Worm (Caenorhabditis elegans) whole organism, late embryonic: ENCODE results near the gene toe-1.

Experiments used
- C08G9.2 ChIP-seq: sonication (generic microtip); optimal IDR thresholded peaks from 2 replicates; lab custom pipeline; 2016; ENCODE audit warnings: mild to moderate bottlenecking, missing genetic modification characterization, moderate library complexity, missing compliant biosample characterization
- C38D4.7 ChIP-seq: fragments of 200-800 bp; sonication (Bioruptor generic); optimal IDR thresholded peaks from 2 replicates; lab custom pipeline; 2018; ENCODE audit warnings: mild to moderate bottlenecking, missing genetic modification characterization, moderate library complexity, missing compliant biosample characterization
- K09A11.1 ChIP-seq: sonication (generic microtip); optimal IDR thresholded peaks from 2 replicates; lab custom pipeline; 2017; ENCODE audit warnings: antibody characterized with exemption, mild to moderate bottlenecking, missing genetic modification characterization, missing compliant biosample characterization; ENCODE audit not compliant: insufficient read depth
- T23F11.4 ChIP-seq: fragments of 200-800 bp; sonication (Bioruptor generic); optimal IDR thresholded peaks from 2 replicates; lab custom pipeline; 2018; ENCODE audit warnings: mild to moderate bottlenecking, missing genetic modification characterization, missing compliant biosample characterization
- ama-1 ChIP-seq: fragments of 150-350 bp; optimal IDR thresholded peaks from 2 replicates; lab custom pipeline; 2014
- ceh-14 ChIP-seq: sonication (generic microtip); optimal IDR thresholded peaks from 2 replicates; lab custom pipeline; 2016; ENCODE audit warnings: missing genotype, missing genetic modification characterization, missing compliant biosample characterization
- ceh-18 ChIP-seq: sonication (generic microtip); optimal IDR thresholded peaks from 2 replicates; lab custom pipeline; 2016; ENCODE audit warnings: missing genetic modification characterization, missing compliant biosample characterization
- ceh-24 ChIP-seq: sonication (generic microtip); optimal IDR thresholded peaks from 2 replicates; lab custom pipeline; 2016; ENCODE audit warnings: mild to moderate bottlenecking, missing genetic modification characterization, missing compliant biosample characterization
- ceh-31 ChIP-seq: sonication (generic microtip); optimal IDR thresholded peaks from 2 replicates; lab custom pipeline; 2016; ENCODE audit warnings: missing genetic modification characterization, missing compliant biosample characterization
- ceh-45 ChIP-seq: fragments of 200-800 bp; sonication (Bioruptor generic); IDR thresholded peaks from 2 replicates; pipeline ENCODE4 v1.3.6; 2022; ENCODE audit warnings: missing genetic modification reagents, missing genetic modification characterization, missing compliant biosample characterization
- ceh-9 ChIP-seq: sonication (generic microtip); optimal IDR thresholded peaks from 2 replicates; lab custom pipeline; 2016; ENCODE audit warnings: mild to moderate bottlenecking, missing genetic modification characterization, inconsistent platforms, missing compliant biosample characterization
- che-1 ChIP-seq: sonication (generic microtip); optimal IDR thresholded peaks from 2 replicates; lab custom pipeline; 2016; ENCODE audit warnings: mild to moderate bottlenecking, missing genetic modification characterization, missing compliant biosample characterization
- dmd-4 ChIP-seq: sonication (generic microtip); optimal IDR thresholded peaks from 2 replicates; lab custom pipeline; 2016; ENCODE audit warnings: borderline replicate concordance, missing genetic modification characterization, missing compliant biosample characterization
- dve-1 ChIP-seq: sonication (generic microtip); optimal IDR thresholded peaks from 2 replicates; lab custom pipeline; 2017; ENCODE audit warnings: antibody characterized with exemption, mild to moderate bottlenecking, missing genetic modification characterization, missing compliant biosample characterization
- ets-4 ChIP-seq: sonication (generic microtip); optimal IDR thresholded peaks from 2 replicates; lab custom pipeline; 2016; ENCODE audit warnings: missing genetic modification characterization, missing compliant biosample characterization
- fax-1 ChIP-seq: sonication (generic microtip); optimal IDR thresholded peaks from 2 replicates; lab custom pipeline; 2016; ENCODE audit warnings: missing genotype, missing genetic modification characterization, missing compliant biosample characterization
- fkh-10 ChIP-seq: fragments of 150-350 bp; optimal IDR thresholded peaks from 2 replicates; lab custom pipeline; 2014; ENCODE audit warnings: missing biosample characterization, missing genetic modification reagents, missing genetic modification characterization
- gmeb-2 ChIP-seq: sonication (generic microtip); optimal IDR thresholded peaks from 2 replicates; lab custom pipeline; 2016; ENCODE audit warnings: missing genetic modification characterization, inconsistent platforms, missing compliant biosample characterization
- hlh-15 ChIP-seq: sonication (generic microtip); optimal IDR thresholded peaks from 2 replicates; lab custom pipeline; 2016; ENCODE audit warnings: missing genetic modification characterization, missing compliant biosample characterization
- hlh-30 ChIP-seq: sonication (generic microtip); optimal IDR thresholded peaks from 2 replicates; lab custom pipeline; 2017; ENCODE audit warnings: antibody characterized with exemption, missing genetic modification characterization, missing compliant biosample characterization; ENCODE audit not compliant: insufficient read depth
- lim-6 ChIP-seq: sonication (generic microtip); optimal IDR thresholded peaks from 2 replicates; lab custom pipeline; 2016; ENCODE audit warnings: missing genetic modification characterization, missing compliant biosample characterization
- lin-11 ChIP-seq: fragments of 200-800 bp; sonication (Bioruptor generic); optimal IDR thresholded peaks from 2 replicates; lab custom pipeline; 2018; ENCODE audit warnings: mild to moderate bottlenecking, missing genetic modification characterization, missing compliant biosample characterization
- nfya-1 ChIP-seq: sonication (generic microtip); optimal IDR thresholded peaks from 2 replicates; lab custom pipeline; 2017; ENCODE audit warnings: missing genetic modification characterization, mild to moderate bottlenecking, missing compliant biosample characterization, antibody characterized with exemption, moderate library complexity
- nhr-11 ChIP-seq: fragments of 150-350 bp; optimal IDR thresholded peaks from 2 replicates; lab custom pipeline; 2014; ENCODE audit warnings: missing biosample characterization, missing genetic modification characterization
- npax-4 ChIP-seq: sonication (generic microtip); optimal IDR thresholded peaks from 2 replicates; lab custom pipeline; 2016; ENCODE audit warnings: missing genetic modification characterization, missing compliant biosample characterization
- odd-2 ChIP-seq: sonication (generic microtip); optimal IDR thresholded peaks from 2 replicates; lab custom pipeline; 2017; ENCODE audit warnings: antibody characterized with exemption, mild to moderate bottlenecking, missing genetic modification characterization, missing compliant biosample characterization
- pax-1 ChIP-seq: fragments of 150-350 bp; optimal IDR thresholded peaks from 2 replicates; lab custom pipeline; 2014; ENCODE audit warnings: missing biosample characterization, missing genetic modification characterization
- pros-1 ChIP-seq: fragments of 150-350 bp; optimal IDR thresholded peaks from 2 replicates; lab custom pipeline; 2014; ENCODE audit warnings: missing biosample characterization, missing genetic modification reagents, missing genetic modification characterization
- ref-2 ChIP-seq: sonication (generic microtip); optimal IDR thresholded peaks from 2 replicates; lab custom pipeline; 2016; ENCODE audit warnings: missing genetic modification characterization, missing compliant biosample characterization
- rnt-1 ChIP-seq: sonication (generic microtip); optimal IDR thresholded peaks from 2 replicates; lab custom pipeline; 2016; ENCODE audit warnings: missing genetic modification characterization, missing compliant biosample characterization
- syd-9 ChIP-seq: sonication (generic microtip); optimal IDR thresholded peaks from 2 replicates; lab custom pipeline; 2016; ENCODE audit warnings: mild to moderate bottlenecking, missing genetic modification characterization, moderate library complexity, missing compliant biosample characterization
- tbx-2 ChIP-seq: sonication (generic microtip); optimal IDR thresholded peaks from 2 replicates; lab custom pipeline; 2016; ENCODE audit warnings: missing genetic modification characterization, missing compliant biosample characterization
- ttx-3 ChIP-seq: sonication (generic microtip); optimal IDR thresholded peaks from 2 replicates; lab custom pipeline; 2016; ENCODE audit warnings: missing genetic modification reagents, missing genetic modification characterization, missing compliant biosample characterization
- unc-42 ChIP-seq: sonication (generic microtip); optimal IDR thresholded peaks from 2 replicates; lab custom pipeline; 2016; ENCODE audit warnings: missing genotype, missing genetic modification characterization, missing compliant biosample characterization
- unc-86 ChIP-seq: sonication (generic microtip); optimal IDR thresholded peaks from 2 replicates; lab custom pipeline; 2016; ENCODE audit warnings: missing genetic modification characterization, missing compliant biosample characterization

toe-1 gene

DNA sequence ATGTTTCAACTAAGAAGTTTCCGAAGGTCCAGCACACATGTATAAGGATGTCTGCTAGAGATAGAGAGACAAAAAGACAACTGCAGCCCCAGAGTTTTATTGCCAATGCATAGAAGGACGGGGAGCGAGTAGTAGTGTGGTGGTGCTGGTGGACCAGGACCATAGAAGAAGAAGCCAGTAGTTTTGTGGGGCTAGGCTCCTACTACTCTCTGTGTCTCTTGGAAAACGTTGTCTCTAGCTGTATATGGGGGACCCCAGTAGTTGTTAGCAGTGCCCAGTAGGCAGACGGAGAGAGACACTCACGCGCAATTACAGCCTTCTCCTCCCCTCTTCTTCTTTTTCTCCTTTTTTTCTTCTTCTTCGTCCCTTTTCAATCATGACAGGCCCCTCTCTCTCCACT is 31.1 kb downstream of the toe-1 start:
- TF ChIP-seq ref-2 (tag; lab: Kevin White, UChicago) (no peak), ceh-14 (peak; percentile 42), ama-1 (no peak), ceh-9 (tag; lab: Kevin White, UChicago) (no peak), hlh-15 (tag; lab: Kevin White, UChicago) (no peak), pax-1 (no peak), nhr-11 (tag; lab: Kevin White, UChicago) (no peak), npax-4 (tag; lab: Kevin White, UChicago) (no peak), lim-6 (tag; lab: Kevin White, UChicago) (peak; percentile 11), ttx-3 (no peak), unc-42 (tag; lab: Kevin White, UChicago) (peak; percentile 53), ceh-45 (GFP tag; lab: Robert Waterston, UW) (no peak), T23F11.4 (GFP tag; lab: Kevin White, UChicago) (no peak), fax-1 (tag; lab: Kevin White, UChicago) (no peak), C38D4.7 (GFP tag; lab: Kevin White, UChicago) (no peak), che-1 (tag; lab: Kevin White, UChicago) (no peak), ceh-31 (peak; percentile 59), syd-9 (tag; lab: Kevin White, UChicago) (no peak), ceh-18 (tag; lab: Kevin White, UChicago) (peak; percentile 39)

DNA sequence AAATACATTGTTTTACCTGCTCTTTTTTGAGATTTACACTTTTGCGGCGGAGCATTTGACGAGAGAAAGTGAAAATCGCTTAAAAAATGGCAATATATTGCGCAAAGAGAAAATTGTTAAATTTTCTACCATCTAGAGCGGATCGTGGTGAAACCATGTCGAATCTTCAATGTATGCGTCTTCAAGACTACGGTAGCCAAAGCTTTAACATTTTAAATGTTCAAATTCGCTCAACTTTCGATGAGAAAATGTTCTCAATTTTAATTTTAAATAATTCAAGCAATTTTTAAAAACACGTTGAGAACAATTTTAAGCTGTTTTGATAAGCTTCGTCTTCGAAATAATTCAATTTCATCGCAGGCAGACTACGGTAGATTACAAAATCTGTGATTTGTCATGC is 35.3 kb downstream of the toe-1 start:
- no peak for TF ChIP-seq tbx-2 (tag; lab: Kevin White, UChicago)
- no peak for TF ChIP-seq dmd-4 (tag; lab: Kevin White, UChicago)
- TF ChIP-seq rnt-1 (tag; lab: Kevin White, UChicago) = no peak
- TF ChIP-seq ama-1 = no peak
- no peak for TF ChIP-seq nfya-1 (tag; lab: Kevin White, UChicago)
- TF ChIP-seq lin-11 (tag; lab: Kevin White, UChicago) = no peak
- TF ChIP-seq ceh-18 (tag; lab: Kevin White, UChicago) = no peak
- TF ChIP-seq hlh-30 (tag; lab: Kevin White, UChicago) = no peak
- TF ChIP-seq T23F11.4 (GFP tag; lab: Kevin White, UChicago) = no peak
- no peak for TF ChIP-seq ets-4
- TF ChIP-seq pax-1 = no peak
- TF ChIP-seq C38D4.7 (GFP tag; lab: Kevin White, UChicago) = no peak
- no peak for TF ChIP-seq fkh-10 (GFP tag; lab: Kevin White, UChicago)

DNA sequence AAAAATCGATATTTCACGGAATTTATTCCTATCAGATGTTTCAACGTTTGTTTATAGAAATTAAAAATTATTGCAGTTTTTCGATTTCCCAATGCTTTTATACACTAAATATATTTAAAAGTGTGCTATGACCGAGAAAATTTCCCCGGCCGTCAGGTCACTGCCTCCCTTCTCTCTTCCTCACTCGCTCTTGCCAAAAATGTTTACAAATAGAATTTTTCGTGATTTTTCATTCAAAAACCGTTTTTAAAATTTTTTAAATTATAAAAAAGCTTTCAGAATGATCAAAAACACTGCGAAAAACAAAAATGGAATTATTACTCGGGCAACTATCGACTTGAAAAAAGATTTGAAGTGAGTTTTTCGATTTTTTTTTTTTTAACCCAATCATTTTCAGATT is 35.9 kb downstream of the toe-1 start, which contains the start of the genes T12C9.7 and vps-18:
TSS of gene T12C9.7 (minus strand) at position 101 of the 400 bp plus-strand sequence.
TSS of gene vps-18 (plus strand) at position 280 of the 400 bp plus-strand sequence.
- TF ChIP-seq nfya-1 (tag; lab: Kevin White, UChicago) (no peak), ref-2 (tag; lab: Kevin White, UChicago) (no peak), npax-4 (tag; lab: Kevin White, UChicago) (no peak), C38D4.7 (GFP tag; lab: Kevin White, UChicago) (no peak), pros-1 (no peak), odd-2 (tag; lab: Kevin White, UChicago) (no peak), ceh-14 (no peak), dve-1 (tag; lab: Kevin White, UChicago) (no peak), ceh-24 (tag; lab: Kevin White, UChicago) (no peak)
- TF ChIP-seq, all 69 proteins: peak for 0

DNA sequence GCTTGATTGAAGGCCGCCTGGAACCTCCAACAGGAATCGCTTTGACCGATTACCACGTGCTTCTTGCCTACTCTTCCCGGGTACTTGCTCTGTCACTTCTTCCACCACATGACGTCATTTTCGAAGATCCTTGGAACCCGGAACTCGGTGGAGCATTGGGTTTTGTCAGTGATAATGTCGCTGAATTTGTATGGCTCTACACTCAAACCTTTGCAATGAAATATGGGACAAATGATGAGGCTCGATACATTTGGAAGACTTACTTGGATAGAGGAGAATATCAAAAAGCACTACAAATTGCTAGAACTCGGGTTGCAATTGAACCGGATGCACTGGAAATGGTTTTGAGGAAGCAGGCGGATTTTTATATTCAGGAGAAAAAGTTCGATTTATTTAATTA is 37.9 kb downstream of the toe-1 start:
- TF ChIP-seq C08G9.2 (tag; lab: Kevin White, UChicago) (no peak), gmeb-2 (tag; lab: Kevin White, UChicago) (no peak), unc-86 (tag; lab: Kevin White, UChicago) (no peak), odd-2 (tag; lab: Kevin White, UChicago) (no peak)
- TF ChIP-seq, all 69 proteins: peak for 0

DNA sequence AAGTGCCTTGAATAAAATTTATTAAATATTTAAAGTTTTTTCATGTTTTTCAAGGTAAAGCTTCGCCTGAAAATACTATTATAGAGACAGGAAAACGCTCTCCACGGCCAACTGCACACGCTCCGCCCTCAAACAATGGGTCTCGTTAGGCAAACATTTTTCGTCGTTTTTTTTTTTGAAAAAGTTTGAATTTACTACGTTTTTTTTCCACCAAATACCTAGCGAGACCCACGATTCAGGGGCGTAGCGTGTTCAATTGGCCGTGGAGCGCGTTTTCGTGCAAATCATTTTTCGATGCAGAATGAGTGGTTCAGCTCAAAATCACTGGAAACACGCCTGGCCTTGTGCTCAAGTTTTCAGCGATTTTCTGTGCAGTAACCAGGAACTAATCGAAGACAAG is 42.9 kb downstream of the toe-1 start, which contains the start of gene W06B4.2:
TSS of gene W06B4.2 (plus strand) at position 301 of the 400 bp plus-strand sequence.
- TF ChIP-seq K09A11.1 (tag; lab: Kevin White, UChicago) = no peak
